Worm (Caenorhabditis elegans) whole organism, mixed stage, embryonic: ENCODE results near the gene sru-42.

ENCODE experiments used
- bed-3 ChIP-seq: fragments of 200-800 bp; sonication (Bioruptor generic); optimal IDR thresholded peaks from 3 replicates; lab custom pipeline; 2018; ENCODE audit warnings: mild to moderate bottlenecking, missing genetic modification characterization, moderate library complexity, missing compliant biosample characterization
- ceh-43 ChIP-seq: fragments of 200-800 bp; sonication (Bioruptor generic); optimal IDR thresholded peaks from 2 replicates; lab custom pipeline; 2018; ENCODE audit warnings: mild to moderate bottlenecking, missing genetic modification characterization, moderate library complexity, missing compliant biosample characterization
- ces-1 ChIP-seq: fragments of 150-350 bp; optimal IDR thresholded peaks from 2 replicates; lab custom pipeline; 2014; ENCODE audit warnings: missing biosample characterization, missing genetic modification reagents, missing genetic modification characterization
- elt-3 ChIP-seq: fragments of 150-350 bp; optimal IDR thresholded peaks from 2 replicates; lab custom pipeline; 2014; ENCODE audit warnings: missing biosample characterization, missing genetic modification characterization
- flh-1 ChIP-seq: fragments of 200-800 bp; sonication (Bioruptor generic); optimal IDR thresholded peaks from 2 replicates; lab custom pipeline; 2018; ENCODE audit warnings: mild to moderate bottlenecking, missing genetic modification characterization, moderate library complexity, missing compliant biosample characterization
- nhr-12 ChIP-seq: fragments of 150-350 bp; optimal IDR thresholded peaks from 2 replicates; lab custom pipeline; 2014; ENCODE audit warnings: missing biosample characterization, missing genetic modification characterization
- nhr-76 ChIP-seq: sonication (generic microtip); optimal IDR thresholded peaks from 2 replicates; lab custom pipeline; 2017; ENCODE audit warnings: missing biosample characterization, missing genetic modification characterization
- pha-4 ChIP-seq: fragments of 150-350 bp; optimal IDR thresholded peaks from 2 replicates; lab custom pipeline; 2018; ENCODE audit warnings: missing biosample characterization, missing genetic modification reagents, missing genetic modification characterization
- sem-2 ChIP-seq: fragments of 200-800 bp; sonication (Bioruptor generic); optimal IDR thresholded peaks from 2 replicates; lab custom pipeline; 2018; ENCODE audit warnings: mild to moderate bottlenecking, missing genetic modification characterization, missing compliant biosample characterization
- sptf-1 ChIP-seq: sonication (generic microtip); optimal IDR thresholded peaks from 2 replicates; lab custom pipeline; 2017; ENCODE audit warnings: mild to moderate bottlenecking, missing genetic modification characterization, moderate library complexity, missing compliant biosample characterization
- unc-39 ChIP-seq: fragments of 150-350 bp; optimal IDR thresholded peaks from 2 replicates; lab custom pipeline; 2014; ENCODE audit warnings: missing biosample characterization, missing genetic modification characterization
- unc-62 ChIP-seq: fragments of 150-350 bp; optimal IDR thresholded peaks from 2 replicates; lab custom pipeline; 2014; ENCODE audit warnings: missing biosample characterization, missing genetic modification reagents, missing genetic modification characterization

ce11 chrV:15658262-15659060, 8.2 kb downstream of the sru-42 start:
- TF ChIP-seq unc-62 (GFP tag; lab: Kevin White, UChicago) (no peak), flh-1 (GFP tag; lab: Kevin White, UChicago) (no peak), nhr-76 (no peak), nhr-12 (no peak), pha-4 (tag; lab: Kevin White, UChicago) (no peak), elt-3 (no peak), ceh-43 (no peak), ces-1 (GFP tag; lab: Kevin White, UChicago) (no peak), unc-39 (tag; lab: Kevin White, UChicago) (no peak), sptf-1 (tag; lab: Kevin White, UChicago) (no peak), sem-2 (no peak), bed-3 (GFP tag; lab: Kevin White, UChicago) (no peak)
